Worm (Caenorhabditis elegans): ENCODE data around the gene F36H9.4.

ce11 chrV:1760682-1761081, 18.4 kb downstream of the F36H9.4 start, which contains the start of gene clec-205:
- TF ChIP-seq mab-5 (tag; optimal IDR thresholded peaks at IDR 0.05) (no peak), unc-62 (GFP tag; optimal IDR thresholded peaks at IDR 0.05) (no peak), unc-39 (tag; optimal IDR thresholded peaks at IDR 0.05) (no peak), lin-13 (tag; optimal IDR thresholded peaks at IDR 0.05) (no peak), nhr-237 (tag; optimal IDR thresholded peaks at IDR 0.05) (no peak), ztf-11 (tag; optimal IDR thresholded peaks at IDR 0.05) (no peak), ceh-39 (tag; optimal IDR thresholded peaks at IDR 0.05) (no peak), nhr-76 (tag; optimal IDR thresholded peaks at IDR 0.05) (no peak), zip-8 (tag; optimal IDR thresholded peaks at IDR 0.05) (no peak), elt-3 (tag; optimal IDR thresholded peaks at IDR 0.05) (no peak), mep-1 (tag; optimal IDR thresholded peaks at IDR 0.05) (no peak)

All from whole organism, mixed stage, embryonic.